Worm (Caenorhabditis elegans) whole organism, L3 larva: ENCODE measurements around the gene gldi-3.

Experiments
- R02D3.7 ChIP-seq: fragments of 150-350 bp; optimal IDR thresholded peaks from 2 replicates; lab custom pipeline; 2014; ENCODE audit warnings: missing biosample characterization, missing genetic modification characterization
- ama-1 ChIP-seq: fragments of 150-350 bp; optimal IDR thresholded peaks from 2 replicates; lab custom pipeline; 2018
- ceh-82 ChIP-seq: fragments of 150-350 bp; optimal IDR thresholded peaks from 2 replicates; lab custom pipeline; 2014; ENCODE audit warnings: missing biosample characterization, missing genetic modification characterization
- daf-12 ChIP-seq: fragments of 150-350 bp; optimal IDR thresholded peaks from 2 replicates; lab custom pipeline; 2014; ENCODE audit warnings: missing biosample characterization, missing genetic modification reagents, missing genetic modification characterization
- egl-27 ChIP-seq: sonication (generic microtip); optimal IDR thresholded peaks from 4 replicates; lab custom pipeline; 2017; ENCODE audit warnings: missing biosample characterization, missing genetic modification reagents, missing genetic modification characterization
- egl-5 ChIP-seq: fragments of 150-350 bp; optimal IDR thresholded peaks from 2 replicates; lab custom pipeline; 2017; ENCODE audit warnings: missing biosample characterization, missing genetic modification reagents, missing genetic modification characterization, inconsistent platforms
- elt-2 ChIP-seq: sonication (generic microtip); optimal IDR thresholded peaks from 2 replicates; lab custom pipeline; 2016; ENCODE audit warnings: missing genetic modification reagents, mild to moderate bottlenecking, missing genetic modification characterization, missing compliant biosample characterization
- elt-3 ChIP-seq, 3 experiments: fragments of 150-350 bp in 1 of 3; sonication (generic microtip) in 2 of 3; optimal IDR thresholded peaks; 2 replicates in 2 of 3; 4 replicates in 1 of 3; lab custom pipeline; 2014 to 2017; ENCODE audit warnings: missing biosample characterization in 3 of 3, missing genetic modification characterization in 3 of 3
- hmg-11 ChIP-seq: sonication (generic microtip); optimal IDR thresholded peaks from 2 replicates; lab custom pipeline; 2016; ENCODE audit warnings: missing genetic modification characterization, missing compliant biosample characterization
- lin-15B ChIP-seq: fragments of 150-350 bp; optimal IDR thresholded peaks from 2 replicates; lab custom pipeline; 2014; ENCODE audit warnings: missing biosample characterization, missing genetic modification characterization
- lin-39 ChIP-seq: fragments of 150-350 bp; optimal IDR thresholded peaks from 2 replicates; lab custom pipeline; 2018; ENCODE audit warnings: missing biosample characterization, missing genetic modification reagents, missing genetic modification characterization
- lsy-12 ChIP-seq: sonication (generic microtip); optimal IDR thresholded peaks from 2 replicates; lab custom pipeline; 2016; ENCODE audit warnings: mild to moderate bottlenecking, missing genetic modification characterization, missing compliant biosample characterization
- mdl-1 ChIP-seq: fragments of 150-350 bp; optimal IDR thresholded peaks from 2 replicates; lab custom pipeline; 2014; ENCODE audit warnings: missing biosample characterization, missing genetic modification characterization
- mml-1 ChIP-seq: fragments of 150-350 bp; sonication (generic microtip); optimal IDR thresholded peaks from 3 replicates; lab custom pipeline; 2014; ENCODE audit warnings: missing biosample characterization, missing genetic modification characterization
- nfya-1 ChIP-seq: sonication (generic microtip); optimal IDR thresholded peaks from 2 replicates; lab custom pipeline; 2017; ENCODE audit warnings: missing genetic modification characterization, mild to moderate bottlenecking, missing compliant biosample characterization, antibody characterized with exemption, moderate library complexity; ENCODE audit not compliant: insufficient read depth
- nhr-23 ChIP-seq: fragments of 150-350 bp; optimal IDR thresholded peaks from 2 replicates; lab custom pipeline; 2014; ENCODE audit warnings: missing biosample characterization, missing genetic modification reagents, missing genetic modification characterization
- nhr-237 ChIP-seq: fragments of 150-350 bp; optimal IDR thresholded peaks from 2 replicates; lab custom pipeline; 2014; ENCODE audit warnings: missing biosample characterization, missing genetic modification characterization
- nhr-25 ChIP-seq: sonication (generic microtip); optimal IDR thresholded peaks from 2 replicates; lab custom pipeline; 2017; ENCODE audit warnings: missing biosample characterization, missing genetic modification characterization
- nhr-28 ChIP-seq: fragments of 150-350 bp; optimal IDR thresholded peaks from 2 replicates; lab custom pipeline; 2014; ENCODE audit warnings: missing biosample characterization, missing genetic modification characterization
- nhr-43 ChIP-seq: sonication (generic microtip); optimal IDR thresholded peaks from 2 replicates; lab custom pipeline; 2016; ENCODE audit warnings: mild to moderate bottlenecking, missing genetic modification characterization, missing compliant biosample characterization; ENCODE audit not compliant: poor library complexity, severe bottlenecking
- nhr-67 ChIP-seq: fragments of 150-350 bp; optimal IDR thresholded peaks from 2 replicates; lab custom pipeline; 2014; ENCODE audit warnings: missing biosample characterization, missing genetic modification characterization
- nhr-76 ChIP-seq: fragments of 150-350 bp; sonication (generic microtip); optimal IDR thresholded peaks from 5 replicates; lab custom pipeline; 2014; ENCODE audit warnings: missing biosample characterization, missing genetic modification characterization
- pqm-1 ChIP-seq: fragments of 150-350 bp; optimal IDR thresholded peaks from 2 replicates; lab custom pipeline; 2017; ENCODE audit warnings: missing biosample characterization, missing genetic modification characterization, inconsistent platforms
- sea-2 ChIP-seq: fragments of 150-350 bp; sonication (generic microtip); optimal IDR thresholded peaks from 4 replicates; lab custom pipeline; 2014; ENCODE audit warnings: missing biosample characterization, missing genetic modification reagents, missing genetic modification characterization
- snpc-4 ChIP-seq: fragments of 150-350 bp; optimal IDR thresholded peaks from 2 replicates; lab custom pipeline; 2014; ENCODE audit warnings: missing biosample characterization, missing genetic modification characterization
- tbx-2 ChIP-seq: sonication (generic microtip); optimal IDR thresholded peaks from 2 replicates; lab custom pipeline; 2016; ENCODE audit warnings: mild to moderate bottlenecking, missing genetic modification characterization, missing compliant biosample characterization
- unc-39 ChIP-seq: sonication (generic microtip); optimal IDR thresholded peaks from 4 replicates; lab custom pipeline; 2017; ENCODE audit warnings: missing biosample characterization, missing genetic modification characterization
- unc-62 ChIP-seq: fragments of 150-350 bp; sonication (generic microtip); optimal IDR thresholded peaks from 4 replicates; lab custom pipeline; 2014; ENCODE audit warnings: missing biosample characterization, missing genetic modification reagents, missing genetic modification characterization
- zag-1 ChIP-seq: fragments of 150-350 bp; optimal IDR thresholded peaks from 2 replicates; lab custom pipeline; 2014; ENCODE audit warnings: missing biosample characterization, missing genetic modification characterization
- ztf-11 ChIP-seq: fragments of 150-350 bp; optimal IDR thresholded peaks from 2 replicates; lab custom pipeline; 2014; ENCODE audit warnings: missing biosample characterization, missing genetic modification characterization
- ztf-4 ChIP-seq: fragments of 150-350 bp; optimal IDR thresholded peaks from 2 replicates; lab custom pipeline; 2014; ENCODE audit warnings: missing biosample characterization, missing genetic modification characterization

Gene gldi-3

DNA sequence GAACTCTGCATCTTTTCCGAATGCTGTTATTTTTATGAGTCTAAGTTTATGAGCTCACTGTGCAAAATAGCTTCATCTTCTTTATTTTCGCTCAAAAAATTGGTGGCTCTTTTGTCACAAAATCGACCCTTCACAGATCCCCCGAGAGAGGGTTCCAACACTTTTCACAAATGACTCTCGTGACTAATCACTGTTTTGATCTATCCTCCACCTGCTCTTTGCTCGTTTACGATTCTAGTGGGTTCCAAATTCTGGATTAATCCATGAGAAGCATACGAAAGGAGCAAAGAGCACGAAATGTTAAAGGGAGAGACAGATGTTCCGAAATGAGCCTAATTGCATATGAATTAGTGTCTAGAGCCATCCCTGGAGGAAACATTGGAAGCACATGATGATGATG lies 18.5 kb downstream of the gldi-3 start:
- no peak for TF ChIP-seq nhr-25
- no peak for TF ChIP-seq elt-3 (tag; optimal IDR thresholded peaks at IDR 0.05; lab: Kevin White, UChicago)
- no peak for TF ChIP-seq ztf-11 (tag; lab: Kevin White, UChicago)
- TF ChIP-seq nhr-67, result no peak
- TF ChIP-seq egl-5 (tag; lab: Kevin White, UChicago), result no peak
- TF ChIP-seq lin-39, result peak; percentile 52
- no peak for TF ChIP-seq R02D3.7 (tag; lab: Kevin White, UChicago)
- TF ChIP-seq nhr-76 (tag; lab: Kevin White, UChicago), result no peak
- TF ChIP-seq nhr-237, result no peak

DNA sequence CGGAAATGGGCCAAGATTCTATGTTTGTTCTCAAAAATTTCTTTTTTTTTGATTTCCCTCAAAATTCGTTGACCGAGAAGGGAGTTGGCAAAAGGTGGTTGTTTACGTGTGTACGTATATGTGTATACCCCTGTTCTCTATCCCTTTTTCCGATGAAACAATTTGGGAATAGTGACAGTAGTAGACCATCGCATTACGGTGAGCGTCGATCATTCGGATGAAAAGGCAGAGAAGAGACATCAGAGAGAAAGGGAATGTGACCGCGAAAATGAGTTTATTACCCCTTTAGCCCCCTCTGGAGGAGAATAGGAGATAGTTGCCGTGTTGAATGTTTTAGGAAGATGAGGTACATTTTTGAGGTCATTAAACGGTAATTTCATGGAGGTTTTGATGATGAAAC lies 19.9 kb downstream of the gldi-3 start:
- peak; percentile 24 for TF ChIP-seq nhr-23 (tag; lab: Kevin White, UChicago)
- TF ChIP-seq daf-12, result no peak

DNA sequence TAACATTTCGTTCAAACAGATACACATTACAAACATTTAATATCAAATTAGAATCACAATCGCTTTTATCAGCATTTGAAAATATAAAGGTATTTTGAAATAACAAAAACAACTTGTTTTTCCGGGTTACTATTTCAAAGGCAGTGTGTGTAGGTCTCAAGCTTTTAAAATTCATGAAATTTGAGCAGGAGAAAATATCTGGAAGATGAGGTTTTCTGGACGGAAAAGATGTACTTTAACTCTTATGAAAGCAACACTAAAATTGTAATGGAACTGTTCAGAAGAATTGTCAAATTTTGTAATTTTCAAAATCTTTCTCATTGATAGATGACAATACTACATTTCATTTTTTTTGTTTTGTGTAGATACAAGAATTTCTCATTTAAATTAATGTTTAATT lies 21.3 kb downstream of the gldi-3 start:
- TF ChIP-seq lsy-12 (tag; lab: Kevin White, UChicago) (no peak), nhr-76 (tag; lab: Kevin White, UChicago) (no peak), ztf-4 (tag; lab: Kevin White, UChicago) (no peak), lin-15B (tag; lab: Kevin White, UChicago) (no peak), elt-3 (tag; optimal IDR thresholded peaks at IDR 0.05; lab: Kevin White, UChicago) (no peak), unc-39 (tag; lab: Kevin White, UChicago) (no peak), mdl-1 (tag; lab: Kevin White, UChicago) (no peak), nhr-28 (no peak), ceh-82 (no peak), tbx-2 (tag; lab: Kevin White, UChicago) (no peak), nhr-237 (no peak), pqm-1 (tag; lab: Kevin White, UChicago) (no peak), elt-2 (tag; lab: Kevin White, UChicago) (no peak)

DNA sequence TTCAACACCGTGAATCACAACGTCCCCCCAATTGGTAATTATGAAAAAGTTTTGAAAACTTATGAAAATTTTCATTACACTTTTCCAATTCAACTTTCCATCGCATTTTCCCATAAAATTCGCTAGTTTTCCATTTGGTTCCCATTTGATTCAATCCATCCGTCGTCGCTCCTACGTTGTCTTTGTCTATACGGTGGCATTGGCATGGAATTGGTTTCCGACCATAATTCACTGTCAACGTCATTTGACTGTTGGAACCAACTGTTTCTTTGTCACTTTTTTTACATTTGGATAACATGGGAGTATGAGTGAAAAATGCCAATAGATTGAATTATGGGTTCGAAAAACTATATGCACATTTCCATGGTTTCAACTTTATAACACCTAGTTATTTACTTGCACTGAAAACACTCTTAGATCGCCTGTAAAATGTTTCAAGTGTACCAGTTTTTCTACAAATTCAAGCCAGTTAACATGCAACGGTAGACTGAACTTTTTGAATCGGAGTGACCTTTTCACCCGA lies 21.8 kb downstream of the gldi-3 start:
- no peak for TF ChIP-seq ztf-4 (tag; lab: Kevin White, UChicago)

DNA sequence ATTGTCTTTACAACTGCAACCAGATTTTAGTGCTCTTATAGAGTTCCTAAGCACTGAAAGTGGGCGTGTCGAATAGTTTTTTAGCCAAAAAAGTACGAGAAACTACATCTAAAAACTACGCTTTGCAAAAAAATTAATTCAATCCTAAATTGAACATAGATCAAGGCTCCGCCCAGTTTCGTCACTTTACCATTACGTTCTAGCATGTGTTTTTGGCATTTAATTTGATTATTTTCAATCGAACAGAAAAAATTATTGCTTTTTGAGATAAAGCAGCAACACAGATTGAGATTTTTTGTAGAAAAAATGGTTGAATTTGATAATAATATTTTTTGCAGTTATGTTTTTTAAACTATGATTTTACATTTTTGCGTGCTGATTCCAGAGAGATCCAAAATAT lies 25.7 kb downstream of the gldi-3 start, which contains the start of gene nlp-82:
TSS of gene nlp-82 (minus strand) at position 101 of the 400 bp plus-strand sequence.
- TF ChIP-seq zag-1 (tag; lab: Kevin White, UChicago) (no peak), nhr-43 (tag; lab: Kevin White, UChicago) (no peak), ama-1 (lab: Kevin White, UChicago) (no peak), snpc-4 (tag; lab: Kevin White, UChicago) (no peak), elt-3 (tag; optimal IDR thresholded peaks at IDR 0.05; lab: Kevin White, UChicago) (no peak), sea-2 (GFP tag; lab: Kevin White, UChicago) (no peak), mml-1 (tag; lab: Kevin White, UChicago) (no peak), hmg-11 (tag; lab: Kevin White, UChicago) (no peak), nfya-1 (tag; lab: Kevin White, UChicago) (no peak), ztf-11 (tag; lab: Kevin White, UChicago) (no peak)

DNA sequence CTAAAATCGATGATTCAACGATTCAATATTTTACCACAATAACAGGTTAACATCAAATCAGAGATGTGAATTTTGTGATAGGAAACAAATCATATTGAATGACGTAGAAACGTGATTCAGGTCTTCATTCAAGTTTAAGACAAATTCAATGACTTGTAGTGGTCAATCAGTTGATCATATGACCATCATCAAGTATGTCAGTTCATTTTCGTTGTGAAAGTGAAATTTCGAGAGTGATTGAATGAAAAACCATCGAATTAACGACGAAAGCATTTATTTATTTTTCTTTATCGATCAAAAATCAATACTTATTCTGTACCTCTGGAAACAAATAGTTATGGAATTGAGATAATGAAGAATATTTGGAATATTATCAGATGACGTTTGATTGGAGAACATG lies 28.4 kb downstream of the gldi-3 start:
- TF ChIP-seq unc-62 (GFP tag; lab: Kevin White, UChicago) (no peak), nhr-25 (peak; percentile 19)
- TF ChIP-seq, all 47 proteins: peak for 1

DNA sequence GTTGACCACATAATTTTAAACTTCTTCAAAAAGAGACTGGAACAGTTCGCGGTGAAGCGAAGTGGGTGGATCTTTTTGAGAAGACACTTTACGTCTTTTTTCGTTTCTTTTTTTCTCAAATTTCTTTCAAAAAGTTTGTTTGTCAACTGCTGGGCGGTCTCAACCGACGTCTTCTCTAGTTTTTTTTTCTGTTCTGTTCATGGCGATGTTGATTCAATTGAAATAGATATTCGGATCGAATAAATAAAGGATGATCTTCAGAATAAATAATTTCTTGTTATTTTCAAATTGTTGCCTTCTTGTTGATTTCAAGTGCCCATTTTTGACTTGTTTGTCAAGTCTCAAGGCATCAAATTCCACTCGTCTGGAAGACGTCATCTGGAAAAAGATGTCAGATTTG lies 29.5 kb downstream of the gldi-3 start, which contains the start of gene T26C5.4:
TSS of gene T26C5.4 (minus strand) at position 101 of the 400 bp plus-strand sequence.
- TF ChIP-seq egl-27 (tag; lab: Kevin White, UChicago) (no peak), ceh-82 (no peak)
